Worm (Caenorhabditis elegans) whole organism, midembryonic: ENCODE data around the gene F14D7.18.

Experiments used
- T22C8.4 ChIP-seq: fragments of 200-800 bp; sonication (Bioruptor generic); IDR thresholded peaks from 2 replicates; pipeline ENCODE4 v1.3.6; 2022; ENCODE audit warnings: missing genetic modification characterization, missing compliant biosample characterization
- cog-1 ChIP-seq: sonication (generic microtip); optimal IDR thresholded peaks from 2 replicates; lab custom pipeline; 2016; ENCODE audit warnings: missing genetic modification characterization, missing compliant biosample characterization
- flt-1 ChIP-seq: fragments of 200-800 bp; sonication (Bioruptor generic); IDR thresholded peaks from 2 replicates; pipeline ENCODE4 v1.3.6; 2022; ENCODE audit warnings: missing genetic modification characterization, missing compliant biosample characterization
- klf-2 ChIP-seq: fragments of 200-800 bp; sonication (Bioruptor generic); conservative IDR thresholded peaks from 2 replicates; pipeline ENCODE4 v1.3.6; 2022; ENCODE audit warnings: missing genetic modification reagents, missing genetic modification characterization, missing compliant biosample characterization
- tab-1 ChIP-seq: fragments of 200-800 bp; sonication (Bioruptor generic); IDR thresholded peaks from 2 replicates; pipeline ENCODE4 v1.3.6; 2022; ENCODE audit warnings: missing genetic modification characterization, missing compliant biosample characterization
- ztf-29 ChIP-seq: fragments of 200-800 bp; sonication (Bioruptor generic); IDR thresholded peaks from 2 replicates; pipeline ENCODE4 v1.3.6; 2022; ENCODE audit warnings: missing genetic modification reagents, missing genetic modification characterization, missing compliant biosample characterization

- TF ChIP-seq ztf-29 (GFP tag; lab: Robert Waterston, UW) (no peak), flt-1 (GFP tag; lab: Robert Waterston, UW) (no peak), cog-1 (tag; lab: Kevin White, UChicago) (no peak), T22C8.4 (GFP tag; lab: Robert Waterston, UW) (no peak), klf-2 (GFP tag; lab: Robert Waterston, UW) (no peak), tab-1 (GFP tag; lab: Robert Waterston, UW) (no peak)
Observed at ce11 chrV:14336655-14337054, 46.1 kb upstream of the F14D7.18 start, which contains the start of gene srm-6.
